Worm (Caenorhabditis elegans): ENCODE data around the gene F57C2.4.

- no peak for TF ChIP-seq nhr-77 (tag; optimal IDR thresholded peaks at IDR 0.05)
- no peak for TF ChIP-seq ctbp-1 (GFP tag; IDR thresholded peaks at IDR 0.05)
- TF ChIP-seq mes-2 (tag; optimal IDR thresholded peaks at IDR 0.05; ENCODE audit: poor library complexity, severe bottlenecking) = no peak
- no peak for TF ChIP-seq nhr-237 (tag; optimal IDR thresholded peaks at IDR 0.05)
- no peak for TF ChIP-seq fkh-10 (GFP tag; optimal IDR thresholded peaks at IDR 0.05)
- no peak for TF ChIP-seq tag-97 (GFP tag; IDR thresholded peaks at IDR 0.05)
- TF ChIP-seq dpl-1 (GFP tag; optimal IDR thresholded peaks at IDR 0.05) = no peak
These were observed 2.0 kb downstream of the F57C2.4 start for ce11 chrII:14527104-14527503.
